Worm (Caenorhabditis elegans) whole organism, mixed stage, embryonic: ENCODE results near the gene ZC449.5.

Source experiments
- M03D4.4 ChIP-seq: sonication (generic microtip); optimal IDR thresholded peaks from 2 replicates; lab custom pipeline; 2017; ENCODE audit warnings: mild to moderate bottlenecking, missing genetic modification characterization, missing compliant biosample characterization
- bed-3 ChIP-seq: fragments of 200-800 bp; sonication (Bioruptor generic); optimal IDR thresholded peaks from 3 replicates; lab custom pipeline; 2018; ENCODE audit warnings: mild to moderate bottlenecking, missing genetic modification characterization, moderate library complexity, missing compliant biosample characterization
- blmp-1 ChIP-seq: fragments of 150-350 bp; optimal IDR thresholded peaks from 2 replicates; lab custom pipeline; 2014; ENCODE audit warnings: missing biosample characterization, missing genetic modification characterization
- ceh-39 ChIP-seq: fragments of 150-350 bp; optimal IDR thresholded peaks from 2 replicates; lab custom pipeline; 2014; ENCODE audit warnings: missing biosample characterization, missing genetic modification characterization
- ceh-43 ChIP-seq: fragments of 200-800 bp; sonication (Bioruptor generic); optimal IDR thresholded peaks from 2 replicates; lab custom pipeline; 2018; ENCODE audit warnings: mild to moderate bottlenecking, missing genetic modification characterization, moderate library complexity, missing compliant biosample characterization
- ceh-83 ChIP-seq: fragments of 200-800 bp; sonication (Bioruptor generic); optimal IDR thresholded peaks from 2 replicates; lab custom pipeline; 2018; ENCODE audit warnings: mild to moderate bottlenecking, missing genetic modification characterization, missing compliant biosample characterization
- ces-1 ChIP-seq: fragments of 150-350 bp; optimal IDR thresholded peaks from 2 replicates; lab custom pipeline; 2014; ENCODE audit warnings: missing biosample characterization, missing genetic modification reagents, missing genetic modification characterization
- cnd-1 ChIP-seq: fragments of 200-800 bp; sonication (Bioruptor generic); optimal IDR thresholded peaks from 2 replicates; lab custom pipeline; 2018; ENCODE audit warnings: mild to moderate bottlenecking, missing genetic modification characterization, missing compliant biosample characterization
- drap-1 ChIP-seq: fragments of 200-800 bp; sonication (Bioruptor generic); optimal IDR thresholded peaks from 3 replicates; lab custom pipeline; 2018; ENCODE audit warnings: mild to moderate bottlenecking, missing genetic modification characterization, missing compliant biosample characterization
- flh-1 ChIP-seq: fragments of 200-800 bp; sonication (Bioruptor generic); optimal IDR thresholded peaks from 2 replicates; lab custom pipeline; 2018; ENCODE audit warnings: mild to moderate bottlenecking, missing genetic modification characterization, moderate library complexity, missing compliant biosample characterization
- ham-2 ChIP-seq: fragments of 200-800 bp; sonication (Bioruptor generic); optimal IDR thresholded peaks from 2 replicates; lab custom pipeline; 2018; ENCODE audit warnings: mild to moderate bottlenecking, missing genetic modification characterization, missing compliant biosample characterization
- hlh-1 ChIP-seq: fragments of 150-350 bp; optimal IDR thresholded peaks from 2 replicates; lab custom pipeline; 2014; ENCODE audit warnings: missing biosample characterization, missing genetic modification reagents, missing genetic modification characterization
- lin-13 ChIP-seq: fragments of 150-350 bp; optimal IDR thresholded peaks from 2 replicates; lab custom pipeline; 2014; ENCODE audit warnings: missing biosample characterization, missing genetic modification characterization
- lin-32 ChIP-seq: fragments of 200-800 bp; sonication (Bioruptor generic); optimal IDR thresholded peaks from 2 replicates; lab custom pipeline; 2018; ENCODE audit warnings: mild to moderate bottlenecking, missing genetic modification characterization, missing compliant biosample characterization
- lsy-2 ChIP-seq: fragments of 150-350 bp; optimal IDR thresholded peaks from 2 replicates; lab custom pipeline; 2014; ENCODE audit warnings: missing biosample characterization, missing genetic modification characterization
- mab-5 ChIP-seq: fragments of 150-350 bp; optimal IDR thresholded peaks from 2 replicates; lab custom pipeline; 2014; ENCODE audit warnings: missing biosample characterization, missing genetic modification characterization
- mep-1 ChIP-seq: fragments of 150-350 bp; optimal IDR thresholded peaks from 2 replicates; lab custom pipeline; 2017; ENCODE audit warnings: missing biosample characterization, missing genetic modification reagents, missing genetic modification characterization, inconsistent platforms
- mls-2 ChIP-seq: sonication (generic microtip); optimal IDR thresholded peaks from 2 replicates; lab custom pipeline; 2016; ENCODE audit warnings: mild to moderate bottlenecking, missing genetic modification characterization, moderate library complexity, missing compliant biosample characterization
- nhr-12 ChIP-seq: fragments of 150-350 bp; optimal IDR thresholded peaks from 2 replicates; lab custom pipeline; 2014; ENCODE audit warnings: missing biosample characterization, missing genetic modification characterization
- nhr-2 ChIP-seq: fragments of 150-350 bp; optimal IDR thresholded peaks from 2 replicates; lab custom pipeline; 2014; ENCODE audit warnings: missing biosample characterization, missing genetic modification characterization
- nhr-237 ChIP-seq: fragments of 150-350 bp; optimal IDR thresholded peaks from 2 replicates; lab custom pipeline; 2014; ENCODE audit warnings: missing biosample characterization, missing genetic modification characterization
- nhr-28 ChIP-seq: fragments of 150-350 bp; optimal IDR thresholded peaks from 2 replicates; lab custom pipeline; 2014; ENCODE audit warnings: missing biosample characterization, missing genetic modification characterization
- sem-2 ChIP-seq: fragments of 200-800 bp; sonication (Bioruptor generic); optimal IDR thresholded peaks from 2 replicates; lab custom pipeline; 2018; ENCODE audit warnings: mild to moderate bottlenecking, missing genetic modification characterization, missing compliant biosample characterization
- sptf-1 ChIP-seq: sonication (generic microtip); optimal IDR thresholded peaks from 2 replicates; lab custom pipeline; 2017; ENCODE audit warnings: mild to moderate bottlenecking, missing genetic modification characterization, moderate library complexity, missing compliant biosample characterization
- tbx-8 ChIP-seq: fragments of 200-800 bp; sonication (Bioruptor generic); optimal IDR thresholded peaks from 2 replicates; lab custom pipeline; 2018; ENCODE audit warnings: mild to moderate bottlenecking, missing genetic modification characterization, moderate library complexity, missing compliant biosample characterization
- unc-120 ChIP-seq: sonication (generic microtip); optimal IDR thresholded peaks from 2 replicates; lab custom pipeline; 2017; ENCODE audit warnings: missing genetic modification characterization, missing compliant biosample characterization; ENCODE audit not compliant: poor library complexity, severe bottlenecking
- unc-39 ChIP-seq: fragments of 150-350 bp; optimal IDR thresholded peaks from 2 replicates; lab custom pipeline; 2014; ENCODE audit warnings: missing biosample characterization, missing genetic modification characterization
- unc-62 ChIP-seq: fragments of 150-350 bp; optimal IDR thresholded peaks from 2 replicates; lab custom pipeline; 2014; ENCODE audit warnings: missing biosample characterization, missing genetic modification reagents, missing genetic modification characterization
- zip-8 ChIP-seq: fragments of 150-350 bp; optimal IDR thresholded peaks from 2 replicates; lab custom pipeline; 2014; ENCODE audit warnings: missing biosample characterization, missing genetic modification characterization

Gene ZC449.5

DNA sequence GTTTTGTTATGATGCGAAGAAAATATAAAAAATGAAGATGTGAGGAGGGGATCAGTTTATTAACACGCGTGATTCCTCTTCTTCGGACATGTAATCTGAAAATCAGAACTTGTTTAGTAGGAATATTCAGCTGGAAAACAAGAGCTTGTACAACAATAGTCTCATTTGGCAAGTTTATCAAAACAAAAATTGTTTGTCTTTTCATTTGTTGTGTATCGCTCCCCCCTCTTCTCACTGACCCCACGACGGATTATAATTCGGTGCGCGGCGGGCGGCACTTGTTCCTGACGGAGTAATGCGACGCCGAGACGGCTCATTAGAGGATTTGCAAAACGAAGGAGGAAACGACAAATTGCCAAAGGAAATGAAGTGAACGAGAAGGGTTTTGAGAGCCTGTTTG, 3.7 kb downstream of the ZC449.5 start, which contains the start of gene ZC449.4:
ZC449.4 (minus strand) TSS at position 101 of the 400 bp plus-strand sequence.
- TF ChIP-seq unc-39 (tag; lab: Kevin White, UChicago) (no peak), ces-1 (peak; percentile 20)

DNA sequence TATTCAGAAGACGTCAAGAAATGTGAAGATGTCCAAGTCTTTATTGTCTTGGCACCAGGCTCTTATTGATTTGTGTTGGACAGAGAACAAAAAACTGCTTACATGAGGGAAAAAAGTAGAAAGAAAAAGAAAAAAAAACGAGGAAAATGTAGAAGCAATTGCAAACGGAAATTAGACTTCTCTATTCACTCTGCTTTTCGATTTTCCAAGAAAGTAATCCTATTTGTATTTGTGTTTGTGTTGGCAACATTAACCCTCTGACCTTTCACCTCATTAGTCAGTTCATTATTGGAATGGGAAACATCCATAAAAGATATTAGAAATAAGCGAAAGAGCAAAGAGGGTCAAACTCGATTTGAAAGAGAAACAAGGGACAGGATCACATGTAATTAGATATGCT, 5.8 kb downstream of the ZC449.5 start:
- TF ChIP-seq unc-62 (GFP tag; lab: Kevin White, UChicago), result no peak
- TF ChIP-seq ces-1, result peak; percentile 99

DNA sequence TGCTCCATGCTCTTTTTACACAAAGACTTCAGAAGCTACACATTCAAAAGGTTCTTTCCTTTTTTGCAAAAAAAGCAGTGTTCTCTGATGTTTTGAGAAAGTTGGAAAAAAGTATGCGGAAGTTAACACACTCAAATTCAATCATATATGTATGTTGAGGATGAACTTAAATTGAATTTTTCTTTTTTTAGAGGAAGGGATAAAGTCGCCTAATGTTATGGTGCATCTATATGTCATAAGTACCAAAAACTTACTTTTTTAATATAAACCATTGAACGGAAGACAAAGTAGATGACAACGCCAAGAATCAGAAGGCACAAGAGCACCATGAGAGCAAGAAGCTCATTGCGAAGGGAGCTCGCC, 9.0 kb downstream of the ZC449.5 start:
- no peak for TF ChIP-seq unc-39 (tag; lab: Kevin White, UChicago)
- no peak for TF ChIP-seq unc-120 (tag; lab: Kevin White, UChicago)
- TF ChIP-seq zip-8 (tag; lab: Kevin White, UChicago), result no peak
- TF ChIP-seq mls-2 (tag; lab: Kevin White, UChicago), result no peak
- TF ChIP-seq lsy-2 (tag; lab: Kevin White, UChicago), result no peak
- no peak for TF ChIP-seq sptf-1 (tag; lab: Kevin White, UChicago)
- no peak for TF ChIP-seq M03D4.4
- no peak for TF ChIP-seq drap-1 (GFP tag; lab: Kevin White, UChicago)
- no peak for TF ChIP-seq flh-1
- no peak for TF ChIP-seq ceh-39
- TF ChIP-seq, all 35 proteins: peak for 0

DNA sequence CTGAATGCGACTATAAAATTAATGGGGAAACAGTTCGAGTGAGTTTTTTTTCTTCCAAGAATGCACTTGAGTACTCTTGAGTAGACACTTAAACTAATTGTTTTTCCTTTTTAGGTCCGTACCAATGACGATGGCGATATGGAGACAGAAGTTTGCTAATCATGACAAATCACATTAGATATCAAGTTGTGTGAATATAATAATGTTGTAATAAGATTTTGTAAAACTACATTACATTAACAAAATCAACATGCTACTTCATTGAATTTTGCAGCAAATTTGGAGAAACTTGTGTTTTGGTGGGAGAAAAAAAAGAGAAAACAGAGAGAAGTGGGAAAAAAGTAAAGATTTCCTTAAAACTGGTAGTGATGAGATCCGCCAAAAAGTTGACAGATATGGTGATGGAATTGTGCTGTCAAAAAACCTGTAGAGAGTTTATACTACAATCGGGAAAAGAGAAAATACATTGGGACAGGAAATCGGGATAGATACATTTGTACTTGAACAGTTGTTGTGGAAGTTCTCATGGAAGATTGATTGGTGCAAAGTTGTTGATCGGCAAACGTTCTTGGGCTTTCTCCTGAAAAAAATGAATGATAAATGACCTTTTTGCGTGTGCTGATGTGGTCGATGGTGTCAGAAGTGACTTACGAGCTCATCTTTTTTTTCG, 9.5 kb downstream of the ZC449.5 start:
- TF ChIP-seq ces-1, result peak; percentile 73
- TF ChIP-seq hlh-1 (tag; lab: Kevin White, UChicago), result peak; percentile 44
- TF ChIP-seq nhr-28 (tag; lab: Kevin White, UChicago), result no peak
- TF ChIP-seq lsy-2 (tag; lab: Kevin White, UChicago), result no peak
- no peak for TF ChIP-seq nhr-12 (tag; lab: Kevin White, UChicago)
- TF ChIP-seq, all 35 proteins: peak for 2

- TF ChIP-seq nhr-237 (tag; lab: Kevin White, UChicago), result no peak
- no peak for TF ChIP-seq mep-1
- TF ChIP-seq blmp-1 (tag; lab: Kevin White, UChicago), result no peak
- TF ChIP-seq M03D4.4, result no peak
- no peak for TF ChIP-seq sptf-1 (tag; lab: Kevin White, UChicago)
- TF ChIP-seq ces-1, result no peak
- TF ChIP-seq drap-1 (GFP tag; lab: Kevin White, UChicago), result no peak
- no peak for TF ChIP-seq nhr-2 (tag; lab: Kevin White, UChicago)
- no peak for TF ChIP-seq ham-2 (GFP tag; lab: Kevin White, UChicago)
- no peak for TF ChIP-seq cnd-1 (tag; lab: Kevin White, UChicago)
- TF ChIP-seq flh-1, result no peak
Measured at ce11 chrX:5026461-5026860, 11.1 kb downstream of the ZC449.5 start.

- TF ChIP-seq hlh-1 (tag; lab: Kevin White, UChicago) (no peak), mls-2 (tag; lab: Kevin White, UChicago) (no peak), ham-2 (GFP tag; lab: Kevin White, UChicago) (peak; percentile 51)
- TF ChIP-seq, all 35 proteins: peak for 1
Measured at ce11 chrX:5024300-5024699, 13.3 kb downstream of the ZC449.5 start, which contains the start of gene ZC449.1. TSS of gene ZC449.1 (plus strand) at chrX:5024420.

DNA sequence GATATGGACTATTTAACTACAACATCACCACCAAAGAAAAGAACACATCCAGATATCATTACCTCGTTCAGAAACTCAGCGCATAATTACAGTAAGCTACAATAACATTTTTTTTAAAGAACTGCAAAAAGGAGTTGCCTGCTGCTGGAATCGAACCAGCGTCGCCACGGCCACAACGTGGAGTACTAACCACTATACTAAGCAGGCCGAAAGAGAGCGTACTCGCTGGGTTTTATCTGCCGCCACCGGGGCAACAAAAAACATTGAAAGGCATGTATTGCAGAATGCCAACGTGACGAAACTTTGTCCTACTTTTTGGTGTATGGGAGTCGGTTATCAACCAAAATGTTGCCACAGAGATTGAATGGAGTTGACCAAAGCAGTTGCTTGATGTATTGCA, 14.9 kb downstream of the ZC449.5 start:
- TF ChIP-seq cnd-1 (tag; lab: Kevin White, UChicago), result peak; percentile 72
- peak; percentile 26 for TF ChIP-seq lin-32 (GFP tag; lab: Kevin White, UChicago)
- TF ChIP-seq ham-2 (GFP tag; lab: Kevin White, UChicago), result peak; percentile 36
- TF ChIP-seq tbx-8 (GFP tag; lab: Kevin White, UChicago), result peak; percentile 60
- peak; percentile 28 for TF ChIP-seq bed-3 (GFP tag; lab: Kevin White, UChicago)
- TF ChIP-seq drap-1 (GFP tag; lab: Kevin White, UChicago), result peak; percentile 67
- no peak for TF ChIP-seq hlh-1 (tag; lab: Kevin White, UChicago)
- no peak for TF ChIP-seq nhr-28 (tag; lab: Kevin White, UChicago)
- TF ChIP-seq mls-2 (tag; lab: Kevin White, UChicago), result peak; percentile 58
- TF ChIP-seq sptf-1 (tag; lab: Kevin White, UChicago), result peak; percentile 84
- TF ChIP-seq ceh-43, result peak; percentile 42
- peak; percentile 80 for TF ChIP-seq M03D4.4
- TF ChIP-seq ceh-39, result no peak
- no peak for TF ChIP-seq mab-5 (tag; lab: Kevin White, UChicago)
- TF ChIP-seq lin-13 (tag; lab: Kevin White, UChicago), result no peak
- TF ChIP-seq unc-120 (tag; lab: Kevin White, UChicago), result peak; percentile 36
- peak; percentile 67 for TF ChIP-seq sem-2
- TF ChIP-seq unc-39 (tag; lab: Kevin White, UChicago), result no peak
- peak; percentile 77 for TF ChIP-seq ceh-83 (GFP tag; lab: Kevin White, UChicago)
